Worm (Caenorhabditis elegans): Measurements from ENCODE around the gene lin-9.

lin-9 gene

DNA sequence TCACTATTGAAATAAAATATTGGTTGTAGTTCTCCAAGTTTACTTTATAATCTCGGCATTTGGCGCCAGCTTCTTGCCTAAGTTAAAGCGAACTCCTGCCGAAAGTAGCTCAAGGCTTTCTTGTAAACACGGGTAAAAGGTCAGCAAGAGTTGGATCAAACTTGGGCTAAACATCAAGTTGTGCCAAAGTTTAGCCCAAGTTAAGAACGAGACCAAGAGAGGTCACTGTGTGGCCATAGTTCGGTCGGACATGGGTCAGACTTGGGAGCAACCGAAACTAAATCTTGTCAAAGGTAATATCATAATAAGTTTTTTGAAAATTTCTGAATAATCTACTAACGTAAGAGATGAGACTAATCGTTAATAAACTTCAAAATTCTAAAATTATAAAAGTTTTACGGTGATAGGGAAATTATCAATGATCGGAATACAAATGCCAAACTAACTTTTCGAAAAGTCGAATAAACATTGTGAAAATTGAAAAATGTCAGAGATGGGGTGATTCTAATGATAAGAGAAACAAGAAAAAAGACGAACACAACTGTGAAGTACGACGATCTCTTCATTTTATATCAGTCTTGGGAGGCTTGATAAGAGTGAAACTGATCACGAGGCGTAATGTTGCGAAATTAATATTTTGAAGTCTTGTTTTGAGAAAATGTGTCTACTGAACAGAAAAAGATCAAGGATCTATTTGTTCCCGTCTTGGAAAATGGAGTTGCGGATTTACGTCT lies 35.8 kb downstream of the lin-9 start:
- TF ChIP-seq drap-1 (GFP tag; optimal IDR thresholded peaks at IDR 0.05) (no peak), zip-8 (tag; optimal IDR thresholded peaks at IDR 0.05) (no peak), snpc-4 (tag; optimal IDR thresholded peaks at IDR 0.05) (no peak), elt-3 (tag; optimal IDR thresholded peaks at IDR 0.05) (no peak), ham-2 (GFP tag; optimal IDR thresholded peaks at IDR 0.05) (no peak), nhr-237 (tag; optimal IDR thresholded peaks at IDR 0.05) (no peak), hlh-1 (tag; optimal IDR thresholded peaks at IDR 0.05) (no peak), mls-2 (tag; optimal IDR thresholded peaks at IDR 0.05) (no peak), unc-120 (tag; optimal IDR thresholded peaks at IDR 0.05; ENCODE audit: poor library complexity, severe bottlenecking) (no peak), nhr-2 (tag; optimal IDR thresholded peaks at IDR 0.05) (no peak), bed-3 (GFP tag; optimal IDR thresholded peaks at IDR 0.05) (no peak), ceh-43 (GFP tag; optimal IDR thresholded peaks at IDR 0.05) (no peak), pha-4 (tag; optimal IDR thresholded peaks at IDR 0.05) (no peak), sptf-1 (tag; optimal IDR thresholded peaks at IDR 0.05) (no peak), nhr-12 (tag; optimal IDR thresholded peaks at IDR 0.05) (no peak), M03D4.4 (tag; optimal IDR thresholded peaks at IDR 0.05) (no peak), ces-1 (GFP tag; optimal IDR thresholded peaks at IDR 0.05) (no peak)

DNA sequence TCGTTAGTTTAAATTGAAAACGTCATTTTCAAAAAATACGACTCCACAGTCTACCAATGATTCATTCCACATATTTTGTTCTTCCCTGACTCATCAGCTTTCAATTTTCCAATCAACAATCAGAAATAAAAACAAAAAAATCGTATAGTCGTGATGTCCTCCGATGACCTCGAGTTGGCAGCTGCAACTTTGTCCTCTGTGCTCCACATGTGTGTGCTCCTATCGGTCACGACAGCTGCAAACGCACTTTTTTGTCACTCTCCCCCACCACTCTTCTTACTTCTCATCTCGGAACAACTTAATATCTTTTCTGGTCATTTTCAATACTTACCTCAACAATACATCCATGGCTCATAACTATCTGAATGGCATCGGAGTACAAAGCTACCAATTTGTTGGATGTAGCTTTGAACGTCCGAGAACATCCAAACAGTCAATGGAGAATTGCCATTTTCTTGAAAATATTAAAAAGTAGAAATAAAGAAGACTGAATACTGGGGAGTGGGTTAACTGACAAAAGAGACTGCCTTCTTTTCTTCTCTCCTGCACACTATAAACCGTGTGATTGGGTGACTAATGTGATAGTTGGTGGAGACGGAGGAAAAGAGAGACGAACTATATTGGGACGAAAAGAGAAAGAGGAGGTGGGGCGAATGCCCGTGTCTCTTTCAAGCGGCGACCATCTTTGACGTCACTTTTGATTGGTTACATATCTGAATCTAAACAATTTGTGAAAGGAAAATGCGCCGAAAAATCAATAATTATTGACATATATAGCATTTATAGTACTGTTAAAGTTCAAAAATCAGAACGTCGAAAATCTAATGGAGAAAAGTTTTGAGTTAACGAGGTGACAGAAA lies 36.7 kb downstream of the lin-9 start:
- TF ChIP-seq hlh-1 (tag; optimal IDR thresholded peaks at IDR 0.05) (peak; percentile 79), nhr-28 (tag; optimal IDR thresholded peaks at IDR 0.05) (no peak)

DNA sequence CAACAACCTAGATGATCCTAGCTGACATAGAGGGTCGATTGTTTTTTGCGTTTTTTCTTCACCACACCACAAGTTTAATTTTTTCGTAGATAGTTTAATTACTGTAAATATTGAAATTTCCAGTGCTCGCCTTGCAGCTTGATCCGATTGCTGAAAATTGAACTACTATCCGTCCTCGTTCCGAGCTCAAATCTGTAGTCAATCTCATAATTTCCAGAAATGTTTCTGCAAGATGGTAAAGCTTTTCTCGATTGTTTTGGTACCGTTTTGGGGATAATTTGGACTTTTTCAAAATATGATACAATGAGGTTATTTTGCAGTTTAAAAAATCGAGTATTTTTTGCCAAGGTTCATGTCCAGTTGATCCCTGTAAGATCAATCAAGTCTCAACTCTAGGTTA lies 37.9 kb downstream of the lin-9 start:
- TF ChIP-seq sptf-1 (tag; optimal IDR thresholded peaks at IDR 0.05): no peak
- no peak for TF ChIP-seq snpc-4 (tag; optimal IDR thresholded peaks at IDR 0.05)
- no peak for TF ChIP-seq unc-120 (tag; optimal IDR thresholded peaks at IDR 0.05; ENCODE audit: poor library complexity, severe bottlenecking)
- TF ChIP-seq elt-1 (tag; optimal IDR thresholded peaks at IDR 0.05; ENCODE audit: borderline replicate concordance, insufficient read depth): no peak
- TF ChIP-seq unc-39 (tag; optimal IDR thresholded peaks at IDR 0.05): no peak
- no peak for TF ChIP-seq lsy-2 (tag; optimal IDR thresholded peaks at IDR 0.05)
- TF ChIP-seq ham-2 (GFP tag; optimal IDR thresholded peaks at IDR 0.05): no peak
- no peak for TF ChIP-seq drap-1 (GFP tag; optimal IDR thresholded peaks at IDR 0.05)
- no peak for TF ChIP-seq pha-4 (tag; optimal IDR thresholded peaks at IDR 0.05)
- no peak for TF ChIP-seq nhr-76 (tag; optimal IDR thresholded peaks at IDR 0.05)
- no peak for TF ChIP-seq mls-2 (tag; optimal IDR thresholded peaks at IDR 0.05)
- no peak for TF ChIP-seq hlh-1 (tag; optimal IDR thresholded peaks at IDR 0.05)
- no peak for TF ChIP-seq lin-13 (tag; optimal IDR thresholded peaks at IDR 0.05)
- no peak for TF ChIP-seq ceh-43 (GFP tag; optimal IDR thresholded peaks at IDR 0.05)
- TF ChIP-seq mep-1 (tag; optimal IDR thresholded peaks at IDR 0.05): no peak
- no peak for TF ChIP-seq bed-3 (GFP tag; optimal IDR thresholded peaks at IDR 0.05)
- TF ChIP-seq lin-32 (GFP tag; optimal IDR thresholded peaks at IDR 0.05): no peak
- TF ChIP-seq zip-8 (tag; optimal IDR thresholded peaks at IDR 0.05): no peak
- TF ChIP-seq M03D4.4 (tag; optimal IDR thresholded peaks at IDR 0.05): no peak
- no peak for TF ChIP-seq nhr-12 (tag; optimal IDR thresholded peaks at IDR 0.05)

DNA sequence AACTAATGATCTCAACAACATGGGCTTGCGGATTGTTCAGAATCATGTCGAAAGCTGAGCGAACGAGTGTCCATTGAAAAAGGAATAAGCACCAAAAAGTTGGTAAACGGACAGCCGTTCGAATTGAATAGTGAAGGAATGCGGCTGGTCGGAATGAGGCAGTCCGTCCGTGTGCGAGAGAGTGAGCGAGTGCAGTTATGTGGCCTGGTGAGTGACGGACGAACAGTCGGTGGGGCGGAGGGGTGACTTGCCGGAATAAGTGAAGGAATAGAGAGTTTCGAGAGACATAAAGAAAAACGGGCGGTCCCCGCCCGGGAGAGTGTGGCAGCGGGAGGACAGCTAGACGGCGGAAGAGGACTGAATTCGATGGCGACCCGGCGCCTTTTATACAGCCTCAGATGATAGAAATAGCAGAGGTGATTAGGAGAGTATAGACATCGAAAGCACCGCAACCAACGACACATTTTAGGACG lies 38.6 kb downstream of the lin-9 start:
- TF ChIP-seq nhr-28 (tag; optimal IDR thresholded peaks at IDR 0.05): no peak
- TF ChIP-seq ces-1 (GFP tag; optimal IDR thresholded peaks at IDR 0.05): no peak
- no peak for TF ChIP-seq ceh-39 (tag; optimal IDR thresholded peaks at IDR 0.05)
- no peak for TF ChIP-seq lsy-2 (tag; optimal IDR thresholded peaks at IDR 0.05)
- peak; percentile 39 for TF ChIP-seq lin-13 (tag; optimal IDR thresholded peaks at IDR 0.05)
- no peak for TF ChIP-seq nhr-76 (tag; optimal IDR thresholded peaks at IDR 0.05)
- TF ChIP-seq mab-5 (tag; optimal IDR thresholded peaks at IDR 0.05): no peak
- TF ChIP-seq nhr-12 (tag; optimal IDR thresholded peaks at IDR 0.05): no peak
- TF ChIP-seq elt-3 (tag; optimal IDR thresholded peaks at IDR 0.05): no peak
- TF ChIP-seq ham-2 (GFP tag; optimal IDR thresholded peaks at IDR 0.05): peak; percentile 50
- no peak for TF ChIP-seq blmp-1 (tag; optimal IDR thresholded peaks at IDR 0.05)
- TF ChIP-seq unc-39 (tag; optimal IDR thresholded peaks at IDR 0.05): no peak
- TF ChIP-seq sptf-1 (tag; optimal IDR thresholded peaks at IDR 0.05): peak; percentile 57
- peak; percentile 60 for TF ChIP-seq unc-62 (GFP tag; optimal IDR thresholded peaks at IDR 0.05)
- no peak for TF ChIP-seq flh-1 (GFP tag; optimal IDR thresholded peaks at IDR 0.05)
- peak; percentile 74 for TF ChIP-seq drap-1 (GFP tag; optimal IDR thresholded peaks at IDR 0.05)
- TF ChIP-seq cnd-1 (tag; optimal IDR thresholded peaks at IDR 0.05): peak; percentile 38
- peak; percentile 17 for TF ChIP-seq mls-2 (tag; optimal IDR thresholded peaks at IDR 0.05)
- TF ChIP-seq zip-8 (tag; optimal IDR thresholded peaks at IDR 0.05): no peak
- TF ChIP-seq ceh-83 (GFP tag; optimal IDR thresholded peaks at IDR 0.05): no peak
- peak; percentile 8 for TF ChIP-seq pha-4 (tag; optimal IDR thresholded peaks at IDR 0.05)
- TF ChIP-seq M03D4.4 (tag; optimal IDR thresholded peaks at IDR 0.05): peak; percentile 60
- no peak for TF ChIP-seq ceh-43 (GFP tag; optimal IDR thresholded peaks at IDR 0.05)
- no peak for TF ChIP-seq sem-2 (GFP tag; optimal IDR thresholded peaks at IDR 0.05)
- TF ChIP-seq mep-1 (tag; optimal IDR thresholded peaks at IDR 0.05): no peak
- TF ChIP-seq unc-120 (tag; optimal IDR thresholded peaks at IDR 0.05; ENCODE audit: poor library complexity, severe bottlenecking): peak; percentile 84
- TF ChIP-seq elt-1 (tag; optimal IDR thresholded peaks at IDR 0.05; ENCODE audit: borderline replicate concordance, insufficient read depth): no peak
- TF ChIP-seq tbx-8 (GFP tag; optimal IDR thresholded peaks at IDR 0.05): no peak
- peak; percentile 70 for TF ChIP-seq hlh-1 (tag; optimal IDR thresholded peaks at IDR 0.05)
- no peak for TF ChIP-seq nhr-237 (tag; optimal IDR thresholded peaks at IDR 0.05)
- no peak for TF ChIP-seq lin-32 (GFP tag; optimal IDR thresholded peaks at IDR 0.05)
- TF ChIP-seq bed-3 (GFP tag; optimal IDR thresholded peaks at IDR 0.05): no peak
- no peak for TF ChIP-seq snpc-4 (tag; optimal IDR thresholded peaks at IDR 0.05)
- no peak for TF ChIP-seq nhr-2 (tag; optimal IDR thresholded peaks at IDR 0.05)
- no peak for TF ChIP-seq ztf-11 (tag; optimal IDR thresholded peaks at IDR 0.05)

Data from whole organism, mixed stage, embryonic.